Fruit fly (Drosophila melanogaster): ENCODE results near the gene Dad.

Dad gene

dm6 chr3R:17066828-17067430, 13.1 kb downstream of the Dad start (continued):
- TF ChIP-seq sd (tag; optimal IDR thresholded peaks at IDR 0.05) (peak; percentile 79), sob (GFP tag; IDR thresholded peaks at IDR 0.05) (no peak), CG4854 (GFP tag; optimal IDR thresholded peaks at IDR 0.05) (no peak)

- peak; percentile 79 for TF ChIP-seq sd (tag; optimal IDR thresholded peaks at IDR 0.05)
- TF ChIP-seq CG6175 (GFP tag; IDR thresholded peaks at IDR 0.05) = no peak
- TF ChIP-seq CG9437 (GFP tag; optimal IDR thresholded peaks at IDR 0.05) = peak; percentile 83
- peak; percentile 51 for TF ChIP-seq gro (GFP tag; optimal IDR thresholded peaks at IDR 0.05)
- TF ChIP-seq CG10543 (GFP tag; optimal IDR thresholded peaks at IDR 0.05) = peak; percentile 45
- no peak for TF ChIP-seq zen (tag; optimal IDR thresholded peaks at IDR 0.05)
- peak; percentile 5 for TF ChIP-seq lab (GFP tag; optimal IDR thresholded peaks at IDR 0.05)
- peak; percentile 69 for TF ChIP-seq CG13894 (tag; optimal IDR thresholded peaks at IDR 0.05)
- TF ChIP-seq bab2 (GFP tag; optimal IDR thresholded peaks at IDR 0.05) = no peak
- no peak for TF ChIP-seq CG8290 (GFP tag; optimal IDR thresholded peaks at IDR 0.05)
- TF ChIP-seq CG8290 (tag; optimal IDR thresholded peaks at IDR 0.05) = peak in 1 of 2 experiments; percentile 40
- peak; percentile 73 for TF ChIP-seq cg (GFP tag; optimal IDR thresholded peaks at IDR 0.05)
- peak; percentile 40 for TF ChIP-seq Nf-YC (tag; optimal IDR thresholded peaks at IDR 0.05)
- 0 out of 2 replicates have a peak, but pooled peaks have one; percentile 17 for TF ChIP-seq unc-4 (GFP tag; IDR thresholded peaks at IDR 0.05; ENCODE audit: partially characterized antibody)
- peak in 1 of 2 experiments; percentile 98 for TF ChIP-seq Pdp1 (GFP tag; optimal IDR thresholded peaks at IDR 0.05)
- TF ChIP-seq Scr (GFP tag; IDR thresholded peaks at IDR 0.05; ENCODE audit: partially characterized antibody) = peak; percentile 14; the same call in 1 of the 2 replicates
- peak; percentile 8 for TF ChIP-seq CG13296 (GFP tag; optimal IDR thresholded peaks at IDR 0.05)
- no peak for TF ChIP-seq Lhr (GFP tag; optimal IDR thresholded peaks at IDR 0.05)
- peak; percentile 8 for TF ChIP-seq sug (tag; optimal IDR thresholded peaks at IDR 0.05)
- TF ChIP-seq chinmo (GFP tag; IDR thresholded peaks at IDR 0.05; ENCODE audit: partially characterized antibody) = peak; percentile 86; the same call in 3 of the 4 replicates
- peak; percentile 43 for TF ChIP-seq Dp (GFP tag; optimal IDR thresholded peaks at IDR 0.05)
- peak; percentile 54 for TF ChIP-seq CG12769 (tag; optimal IDR thresholded peaks at IDR 0.05)
- TF ChIP-seq vvl (GFP tag; IDR thresholded peaks at IDR 0.05) = peak; percentile 58; the same call in 1 of the 2 replicates
- TF ChIP-seq Med (GFP tag) = peak; percentile 83
- TF ChIP-seq Bgb (GFP tag; IDR thresholded peaks at IDR 0.05; ENCODE audit: partially characterized antibody) = 0 out of 2 replicates have a peak, but pooled peaks have one; percentile 20
- no peak for TF ChIP-seq Hsf (GFP tag; optimal IDR thresholded peaks at IDR 0.05)
- TF ChIP-seq mirr (GFP tag; optimal IDR thresholded peaks at IDR 0.05) = peak; percentile 44
- TF ChIP-seq CG11560 (tag; IDR thresholded peaks at IDR 0.05) = no peak
- TF ChIP-seq E2f2 (GFP tag; IDR thresholded peaks at IDR 0.05) = peak; percentile 69
These were observed 13.9 kb downstream of the Dad start for dm6 chr3R:17067721-17068120.

- TF ChIP-seq CG10543 (GFP tag; optimal IDR thresholded peaks at IDR 0.05) (peak; percentile 32), row (GFP tag; IDR thresholded peaks at IDR 0.05) (peak; percentile 36; the same call in 2 of the 3 replicates), ind (GFP tag; optimal IDR thresholded peaks at IDR 0.05) (no peak), BEAF-32 (GFP tag; optimal IDR thresholded peaks at IDR 0.05) (peak; percentile 46), ci (GFP tag; IDR thresholded peaks at IDR 0.05) (0 out of 3 replicates have a peak, but pooled peaks have one; percentile 54), Ravus (GFP tag; IDR thresholded peaks at IDR 0.05) (no peak), da (GFP tag; optimal IDR thresholded peaks at IDR 0.05) (no peak), H15 (GFP tag; IDR thresholded peaks at IDR 0.05) (no peak), odd (GFP tag; optimal IDR thresholded peaks at IDR 0.05) (no peak), Dfd (GFP tag; optimal IDR thresholded peaks at IDR 0.05) (no peak), fd3F (GFP tag; optimal IDR thresholded peaks at IDR 0.05) (no peak), ash1 (GFP tag; optimal IDR thresholded peaks at IDR 0.05) (no peak), CG9437 (GFP tag; optimal IDR thresholded peaks at IDR 0.05) (no peak), pho (GFP tag; optimal IDR thresholded peaks at IDR 0.05) (peak; percentile 24), bcd (GFP tag; optimal IDR thresholded peaks at IDR 0.05) (peak; percentile 14), emc (GFP tag; optimal IDR thresholded peaks at IDR 0.05) (no peak), Hr39 (optimal IDR thresholded peaks at IDR 0.05) (no peak), CG10267 (tag; optimal IDR thresholded peaks at IDR 0.05) (peak; percentile 95), CG13624 (GFP tag; optimal IDR thresholded peaks at IDR 0.05) (peak; percentile 31)
These were observed 18.8 kb downstream of the Dad start, which contains the start of the genes Ns1 and mRpS11 for dm6 chr3R:17072526-17073114. Gene Ns1 (minus strand): TSS chr3R:17072675. Gene mRpS11 (plus strand): TSS chr3R:17072732.

All from whole organism, embryonic.